Fruit fly (Drosophila melanogaster) whole organism, embryonic: Measurements from ENCODE around the gene CG5506.
"Not testable (repeated sequence)": the region's sequence is repeated elsewhere in the genome, so short reads cannot be mapped to it uniquely, and the experiment has no call there.

Experiments
- Atf6 ChIP-seq: fragments of 200-800 bp; sonication (Bioruptor generic); IDR thresholded peaks from 2 replicates; pipeline ENCODE4 v1.3.6; 2022; ENCODE audit warnings: missing biosample characterization, missing genetic modification characterization
- Awh ChIP-seq: fragments of 200-800 bp; sonication (Bioruptor generic); IDR thresholded peaks from 2 replicates; pipeline ENCODE4, ENCODE4 v1.3.6; 2022; ENCODE audit warnings: missing biosample characterization, missing genetic modification characterization
- Bgb ChIP-seq: fragments of 200-800 bp; sonication (Bioruptor generic); IDR thresholded peaks from 2 replicates; pipeline ENCODE4 v1.3.6; 2022; ENCODE audit warnings: missing biosample characterization, missing genetic modification characterization; ENCODE audit not compliant: partially characterized antibody
- CG10462 ChIP-seq: fragments of 200-800 bp; sonication (Bioruptor generic); optimal IDR thresholded peaks from 2 replicates; lab custom pipeline; 2016; ENCODE audit warnings: missing biosample characterization, missing genetic modification characterization
- CG11456 ChIP-seq: fragments of 200-800 bp; sonication (Bioruptor generic); IDR thresholded peaks from 3 replicates; pipeline ENCODE4 v1.3.6; 2022; ENCODE audit warnings: missing biosample characterization, missing genetic modification characterization
- CG11696 ChIP-seq: fragments of 200-800 bp; sonication (Bioruptor generic); IDR thresholded peaks from 2 replicates; pipeline ENCODE4 v1.3.6; 2022; ENCODE audit warnings: missing biosample characterization, missing genetic modification characterization
- CG12104 ChIP-seq: fragments of 200-800 bp; sonication (Bioruptor generic); optimal IDR thresholded peaks from 3 replicates; lab custom pipeline; 2016; ENCODE audit warnings: missing biosample characterization, missing genetic modification characterization
- CG14860 ChIP-seq: fragments of 200-800 bp; sonication (Bioruptor generic); IDR thresholded peaks from 3 replicates; pipeline ENCODE4 v1.3.6; 2022; ENCODE audit warnings: missing biosample characterization, missing genetic modification characterization; ENCODE audit not compliant: partially characterized antibody
- CG17385 ChIP-seq: fragments of 200-800 bp; sonication (Bioruptor generic); optimal IDR thresholded peaks from 3 replicates; lab custom pipeline; 2018; ENCODE audit warnings: missing biosample characterization, mild to moderate bottlenecking, missing genetic modification characterization
- CG2875 ChIP-seq: fragments of 200-800 bp; sonication (Bioruptor generic); optimal IDR thresholded peaks from 2 replicates; lab custom pipeline; 2017; ENCODE audit warnings: missing biosample characterization, mild to moderate bottlenecking, missing genetic modification characterization, missing genetic modification reagents
- CG3163 ChIP-seq: fragments of 200-800 bp; sonication (Bioruptor generic); optimal IDR thresholded peaks from 3 replicates; lab custom pipeline; 2016; ENCODE audit warnings: missing biosample characterization, missing genetic modification characterization
- CG32532 ChIP-seq: fragments of 200-800 bp; sonication (Bioruptor generic); IDR thresholded peaks from 2 replicates; pipeline ENCODE4 v1.3.6; 2022; ENCODE audit warnings: missing biosample characterization, missing genetic modification characterization
- CG3995 ChIP-seq: fragments of 200-800 bp; sonication (Bioruptor generic); optimal IDR thresholded peaks from 3 replicates; lab custom pipeline; 2016; ENCODE audit warnings: missing biosample characterization, missing genetic modification characterization
- CG6254 ChIP-seq: fragments of 200-800 bp; sonication (Bioruptor generic); optimal IDR thresholded peaks from 3 replicates; lab custom pipeline; 2017; ENCODE audit warnings: mild to moderate bottlenecking, missing biosample characterization, missing genetic modification reagents, missing genetic modification characterization
- CG6765 ChIP-seq: fragments of 200-800 bp; sonication (Bioruptor generic); optimal IDR thresholded peaks from 3 replicates; lab custom pipeline; 2017; ENCODE audit warnings: missing biosample characterization, mild to moderate bottlenecking, missing genetic modification characterization
- CG7963 ChIP-seq: fragments of 200-800 bp; sonication (Bioruptor generic); IDR thresholded peaks from 3 replicates; pipeline ENCODE4 v1.3.6; 2022; ENCODE audit warnings: missing biosample characterization, missing genetic modification characterization; ENCODE audit not compliant: partially characterized antibody
- CG8359 ChIP-seq: fragments of 200-800 bp; sonication (Bioruptor generic); optimal IDR thresholded peaks from 2 replicates; lab custom pipeline; 2017; ENCODE audit warnings: missing biosample characterization, mild to moderate bottlenecking, missing genetic modification characterization, borderline replicate concordance
- CG8478 ChIP-seq: fragments of >200 bp; optimal IDR thresholded peaks from 2 replicates; lab custom pipeline; 2018
- CG9817 ChIP-seq: fragments of 200-800 bp; sonication (Bioruptor generic); optimal IDR thresholded peaks from 2 replicates; lab custom pipeline; 2018; ENCODE audit warnings: missing biosample characterization, mild to moderate bottlenecking, missing genetic modification characterization, moderate library complexity
- H2.0 ChIP-seq: fragments of 200-800 bp; sonication (Bioruptor generic); IDR thresholded peaks from 2 replicates; pipeline ENCODE4 v1.3.6; 2022; ENCODE audit warnings: missing biosample characterization, missing genetic modification characterization
- HmgZ ChIP-seq: fragments of 200-800 bp; sonication (Bioruptor generic); optimal IDR thresholded peaks from 2 replicates; lab custom pipeline; 2018; ENCODE audit warnings: missing biosample characterization, mild to moderate bottlenecking, missing genetic modification characterization
- Hmr ChIP-seq: fragments of 200-800 bp; sonication (Bioruptor generic); optimal IDR thresholded peaks from 3 replicates; lab custom pipeline; 2017; ENCODE audit warnings: mild to moderate bottlenecking, missing biosample characterization, missing genetic modification reagents, missing genetic modification characterization
- Jarid2 ChIP-seq: fragments of 200-800 bp; sonication (Bioruptor generic); optimal IDR thresholded peaks from 3 replicates; lab custom pipeline; 2017; ENCODE audit warnings: mild to moderate bottlenecking, missing biosample characterization, missing genetic modification reagents, missing genetic modification characterization
- Mad ChIP-seq: fragments of 200-800 bp; sonication (Bioruptor generic); optimal IDR thresholded peaks from 2 replicates; lab custom pipeline; 2016; ENCODE audit warnings: missing biosample characterization, missing genetic modification characterization
- Sox100B ChIP-seq: fragments of 200-800 bp; sonication (Bioruptor generic); optimal IDR thresholded peaks from 3 replicates; lab custom pipeline; 2018; ENCODE audit warnings: missing biosample characterization, mild to moderate bottlenecking, missing genetic modification characterization
- Spps ChIP-seq: fragments of 200-800 bp; sonication (Bioruptor generic); optimal IDR thresholded peaks from 2 replicates; lab custom pipeline; 2018; ENCODE audit warnings: missing biosample characterization, mild to moderate bottlenecking, missing genetic modification characterization
- Trl ChIP-seq, 3 experiments: fragments of >200 bp in 2 of 3; fragments of 200-800 bp in 1 of 3; sonication (Bioruptor generic) in 1 of 3; optimal IDR thresholded peaks; 2 replicates in 1 of 3; 3 replicates in 2 of 3; lab custom pipeline; 2016 to 2017; ENCODE audit warnings: missing biosample characterization in 1 of 3, missing genetic modification characterization in 1 of 3
- ase ChIP-seq: fragments of 200-800 bp; sonication (Bioruptor generic); IDR thresholded peaks from 3 replicates; pipeline ENCODE4 v1.3.6; 2022; ENCODE audit warnings: missing biosample characterization, missing genetic modification characterization
- btn ChIP-seq: fragments of 200-800 bp; sonication (Bioruptor generic); optimal IDR thresholded peaks from 2 replicates; lab custom pipeline; 2016; ENCODE audit warnings: missing biosample characterization, missing genetic modification characterization
- cwo ChIP-seq: fragments of 200-800 bp; sonication (Bioruptor generic); optimal IDR thresholded peaks from 3 replicates; lab custom pipeline; 2017; ENCODE audit warnings: missing biosample characterization, missing genetic modification characterization, mild to moderate bottlenecking, moderate library complexity, missing genetic modification reagents
- exex ChIP-seq: fragments of 200-800 bp; sonication (Bioruptor generic); optimal IDR thresholded peaks from 4 replicates; lab custom pipeline; 2018; ENCODE audit warnings: missing biosample characterization, mild to moderate bottlenecking, missing genetic modification characterization, moderate library complexity
- grau ChIP-seq: fragments of 200-800 bp; optimal IDR thresholded peaks from 3 replicates; lab custom pipeline; 2019; ENCODE audit warnings: missing biosample characterization, mild to moderate bottlenecking, missing genetic modification characterization, moderate library complexity
- grn ChIP-seq: fragments of 200-800 bp; sonication (Bioruptor generic); optimal IDR thresholded peaks from 3 replicates; lab custom pipeline; 2017; ENCODE audit warnings: missing biosample characterization, missing genetic modification characterization
- gro ChIP-seq: fragments of 200-800 bp; sonication (Bioruptor generic); optimal IDR thresholded peaks from 2 replicates; lab custom pipeline; 2016; ENCODE audit warnings: missing biosample characterization, missing genetic modification characterization
- knrl ChIP-seq: fragments of 200-800 bp; sonication (Bioruptor generic); IDR thresholded peaks from 3 replicates; pipeline ENCODE4 v1.3.6; 2022; ENCODE audit warnings: missing biosample characterization, missing genetic modification characterization; ENCODE audit not compliant: partially characterized antibody
- lab ChIP-seq: fragments of 200-800 bp; sonication (Bioruptor generic); optimal IDR thresholded peaks from 3 replicates; lab custom pipeline; 2017; ENCODE audit warnings: missing biosample characterization, missing genetic modification characterization, mild to moderate bottlenecking, moderate library complexity, missing genetic modification reagents
- lola ChIP-seq, 3 experiments: fragments of >200 bp in 2 of 3; fragments of 200-800 bp in 1 of 3; sonication (Bioruptor generic) in 1 of 3; optimal IDR thresholded peaks; 2 replicates each; lab custom pipeline; 2017 to 2019; ENCODE audit warnings: missing biosample characterization in 3 of 3, missing genetic modification characterization in 3 of 3, mild to moderate bottlenecking in 1 of 3, moderate library complexity in 1 of 3
- mirr ChIP-seq: fragments of 200-800 bp; sonication (Bioruptor generic); optimal IDR thresholded peaks from 3 replicates; lab custom pipeline; 2018; ENCODE audit warnings: missing biosample characterization, mild to moderate bottlenecking, missing genetic modification characterization
- onecut ChIP-seq: fragments of 200-800 bp; sonication (Bioruptor generic); IDR thresholded peaks from 2 replicates; pipeline ENCODE4 v1.3.6; 2022; ENCODE audit warnings: missing biosample characterization, missing genetic modification characterization
- salm ChIP-seq: fragments of 200-800 bp; sonication (Bioruptor generic); optimal IDR thresholded peaks from 2 replicates; lab custom pipeline; 2018; ENCODE audit warnings: missing biosample characterization, mild to moderate bottlenecking, missing genetic modification characterization
- sens ChIP-seq: fragments of 200-800 bp; sonication (Bioruptor generic); peaks from one replicate; lab custom pipeline; 2016; ENCODE audit warnings: missing biosample characterization, missing genetic modification characterization
- stwl ChIP-seq: fragments of 200-800 bp; sonication (Bioruptor generic); optimal IDR thresholded peaks from 3 replicates; lab custom pipeline; 2018; ENCODE audit warnings: missing biosample characterization, mild to moderate bottlenecking, missing genetic modification characterization, moderate library complexity
- sug ChIP-seq: fragments of 200-800 bp; optimal IDR thresholded peaks from 2 replicates; lab custom pipeline; 2019; ENCODE audit warnings: missing biosample characterization, mild to moderate bottlenecking, missing genetic modification characterization, moderate library complexity
- zen2 ChIP-seq: fragments of 200-800 bp; sonication (Bioruptor generic); IDR thresholded peaks from 3 replicates; pipeline ENCODE4 v1.3.6; 2022; ENCODE audit warnings: missing biosample characterization, missing genetic modification characterization; ENCODE audit not compliant: partially characterized antibody

Gene CG5506

DNA sequence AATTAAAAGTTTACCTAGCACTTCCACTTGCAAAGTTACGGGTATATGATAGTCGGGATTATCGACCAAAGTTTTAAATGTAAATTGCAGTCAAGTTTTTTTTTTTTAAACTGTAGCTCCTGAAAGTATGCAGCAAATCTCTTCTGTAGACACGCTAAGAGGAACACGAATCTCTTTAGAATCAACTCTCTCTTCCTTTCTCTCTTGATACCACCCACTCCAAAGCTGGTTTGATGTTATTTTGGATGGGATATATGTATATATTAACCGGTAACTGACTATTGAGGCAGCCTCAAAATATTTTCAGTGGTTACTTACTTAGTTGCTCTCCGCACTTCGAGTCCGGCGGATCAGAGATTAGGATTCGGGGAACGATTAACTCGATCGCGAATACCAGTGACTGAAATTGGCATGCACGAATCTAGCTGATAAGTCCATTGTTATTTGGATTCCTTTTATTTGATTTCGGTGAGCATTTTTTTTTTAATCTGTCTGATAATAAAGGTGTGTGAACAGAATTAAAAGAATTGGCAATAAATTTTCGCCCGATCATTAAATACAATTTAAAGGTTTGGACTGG, 5.3 kb downstream of the CG5506 start, which contains the start of gene CG7408:
Gene CG7408 (plus strand): TSS at position 316 of the 580 bp plus-strand sequence.
- TF ChIP-seq mirr (GFP tag; lab: Kevin White, UChicago) (peak; percentile 46), grn (GFP tag; lab: Kevin White, UChicago) (peak; percentile 29), Spps (tag; lab: Kevin White, UChicago) (no peak), Atf6 (no peak), gro (GFP tag; lab: Kevin White, UChicago) (peak; percentile 8), CG10462 (GFP tag; lab: Kevin White, UChicago) (no peak), Bgb (peak; percentile 45; the same call in 1 of the 2 replicates), sug (tag; lab: Kevin White, UChicago) (peak; percentile 13), CG6765 (GFP tag; lab: Kevin White, UChicago) (no peak), exex (tag; lab: Kevin White, UChicago) (peak; percentile 94), knrl (GFP tag; lab: Robert Waterston, UW) (no peak), CG3995 (GFP tag; lab: Kevin White, UChicago) (peak; percentile 91), sens (GFP tag; lab: Kevin White, UChicago) (peak; percentile 78), grau (tag; lab: Kevin White, UChicago) (no peak), Jarid2 (GFP tag; lab: Kevin White, UChicago) (peak; percentile 73), Trl (optimal IDR thresholded peaks at IDR 0.05; lab: Kevin White, UChicago) (peak; percentile 56 to 74), Trl (GFP tag; optimal IDR thresholded peaks at IDR 0.05; lab: Kevin White, UChicago) (no peak), CG3163 (GFP tag; lab: Kevin White, UChicago) (peak; percentile 95), zen2 (GFP tag; lab: Robert Waterston, UW) (peak; percentile 30; the same call in 1 of the 3 replicates), CG14860 (GFP tag; lab: Robert Waterston, UW) (0 out of 3 replicates have a peak, but pooled peaks have one; percentile 16), HmgZ (peak; percentile 10), CG8478 (no peak), onecut (GFP tag; lab: Robert Waterston, UW) (no peak), CG7963 (GFP tag; lab: Robert Waterston, UW) (0 out of 3 replicates have a peak, but pooled peaks have one; percentile 10), lab (GFP tag; lab: Kevin White, UChicago) (peak; percentile 4)

dm6 chr3L:17858174-17858573, 26.0 kb downstream of the CG5506 start, which contains the start of gene CG34002:
TSS of gene CG34002 (plus strand) at chr3L:17858474.
- not testable (repeated sequence) for TF ChIP-seq salm; ase (GFP tag; lab: Robert Waterston, UW); cwo (GFP tag; lab: Kevin White, UChicago)

dm6 chr3L:17856655-17857479, 27.3 kb downstream of the CG5506 start, which contains the start of gene CG5535:
TSS of gene CG5535 (minus strand) at chr3L:17856794.
- TF ChIP-seq btn: no peak
- peak; percentile 48 for TF ChIP-seq CG8359 (GFP tag; lab: Kevin White, UChicago)
- TF ChIP-seq Awh (GFP tag; lab: Robert Waterston, UW): peak; percentile 22; the same call in 1 of the 2 replicates
- TF ChIP-seq Sox100B (GFP tag; lab: Kevin White, UChicago): peak; percentile 94
- peak; percentile 71 for TF ChIP-seq CG32532
- peak; percentile 49 for TF ChIP-seq CG9817 (tag; lab: Kevin White, UChicago)
- peak; percentile 80 for TF ChIP-seq CG17385 (GFP tag; lab: Kevin White, UChicago)
- peak; percentile 60 for TF ChIP-seq salm
- TF ChIP-seq CG2875 (GFP tag; lab: Kevin White, UChicago): peak; percentile 48
- TF ChIP-seq H2.0: peak; percentile 63
- peak; percentile 81 for TF ChIP-seq Hmr
- peak in 1 of 3 experiments; percentile 92 for TF ChIP-seq lola (GFP tag; optimal IDR thresholded peaks at IDR 0.05; lab: Kevin White, UChicago)
- peak; percentile 41 for TF ChIP-seq CG6254 (GFP tag; lab: Kevin White, UChicago)
- TF ChIP-seq stwl: peak; percentile 20
- TF ChIP-seq CG12104 (GFP tag; lab: Kevin White, UChicago): peak; percentile 78
- peak; percentile 7 for TF ChIP-seq Mad (GFP tag; lab: Kevin White, UChicago)
- 0 out of 2 replicates have a peak, but pooled peaks have one; percentile 14 for TF ChIP-seq CG11696
- TF ChIP-seq CG11456 (GFP tag; lab: Robert Waterston, UW): peak; percentile 77
